Fruit fly (Drosophila melanogaster): ENCODE data around the gene CG9356.

The CG9356 gene

DNA sequence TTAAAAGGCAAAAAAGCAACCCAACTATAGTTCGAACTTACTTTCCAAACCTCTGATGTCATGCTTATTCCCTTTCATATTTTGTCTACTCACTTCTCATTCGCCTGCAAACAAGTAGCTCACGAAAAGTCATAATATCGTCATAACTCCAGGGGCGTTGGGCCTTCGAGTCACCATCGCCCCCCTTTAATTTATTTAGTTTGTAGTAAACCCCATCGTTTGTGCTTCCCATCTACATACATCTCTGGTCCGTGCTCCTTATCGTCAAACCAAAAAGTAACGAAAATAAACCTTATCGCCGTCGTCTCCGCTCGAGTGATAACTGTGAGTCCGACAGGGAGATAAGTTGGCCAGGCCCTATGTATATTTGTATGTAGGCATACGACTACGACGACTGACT lies 24.9 kb upstream of the CG9356 start (continued):
- TF ChIP-seq pzg (GFP tag; optimal IDR thresholded peaks at IDR 0.05) (peak; percentile 15), Poxn (GFP tag; IDR thresholded peaks at IDR 0.05) (no peak), Opbp (GFP tag; IDR thresholded peaks at IDR 0.05; ENCODE audit: partially characterized antibody) (no peak), CG14014 (GFP tag; IDR thresholded peaks at IDR 0.05) (peak; percentile 79), CG9609 (GFP tag; optimal IDR thresholded peaks at IDR 0.05) (peak; percentile 63), CG8290 (GFP tag; optimal IDR thresholded peaks at IDR 0.05) (peak; percentile 34), CG8290 (tag; optimal IDR thresholded peaks at IDR 0.05) (peak in 1 of 2 experiments; percentile 95), sqz (GFP tag; optimal IDR thresholded peaks at IDR 0.05) (peak; percentile 14), ranshi (GFP tag; IDR thresholded peaks at IDR 0.05) (0 out of 2 replicates have a peak, but pooled peaks have one; percentile 35), Fer2 (tag; optimal IDR thresholded peaks at IDR 0.05) (peak; percentile 49), gro (GFP tag; optimal IDR thresholded peaks at IDR 0.05) (peak; percentile 69), grau (tag; optimal IDR thresholded peaks at IDR 0.05) (peak; percentile 78), fd102C (GFP tag; optimal IDR thresholded peaks at IDR 0.05) (no peak), CG42726 (GFP tag; IDR thresholded peaks at IDR 0.05; ENCODE audit: partially characterized antibody) (no peak), CG4328 (GFP tag; optimal IDR thresholded peaks at IDR 0.05) (peak; percentile 32), nom (GFP tag; optimal IDR thresholded peaks at IDR 0.05) (peak; percentile 4), lmd (GFP tag; IDR thresholded peaks at IDR 0.05) (peak; percentile 67; the same call in 1 of the 2 replicates), row (GFP tag; IDR thresholded peaks at IDR 0.05) (peak; percentile 89), CoRest (tag; optimal IDR thresholded peaks at IDR 0.05) (peak; percentile 74), CG10462 (GFP tag; optimal IDR thresholded peaks at IDR 0.05) (no peak), CG34422 (GFP tag; IDR thresholded peaks at IDR 0.05) (peak; percentile 60; the same call in 1 of the 3 replicates), CG5245 (GFP tag; optimal IDR thresholded peaks at IDR 0.05) (peak; percentile 31), seq (GFP tag; IDR thresholded peaks at IDR 0.05) (peak; percentile 68), CG11504 (tag; optimal IDR thresholded peaks at IDR 0.05) (peak; percentile 70), tin (GFP tag; optimal IDR thresholded peaks at IDR 0.05) (peak; percentile 39), CG2678 (tag; optimal IDR thresholded peaks at IDR 0.05) (peak; percentile 84), danr (GFP tag; IDR thresholded peaks at IDR 0.05) (no peak), dpn (GFP tag; optimal IDR thresholded peaks at IDR 0.05) (peak; percentile 63 to 72), Med (GFP tag) (peak; percentile 97), Sox100B (GFP tag; optimal IDR thresholded peaks at IDR 0.05) (no peak), CG10209 (GFP tag; optimal IDR thresholded peaks at IDR 0.05) (peak; percentile 42), cg (GFP tag; optimal IDR thresholded peaks at IDR 0.05) (no peak), cas (GFP tag; IDR thresholded peaks at IDR 0.05) (peak; percentile 47; the same call in 1 of the 2 replicates), CG17829 (tag; optimal IDR thresholded peaks at IDR 0.05) (peak; percentile 53), Jarid2 (GFP tag; optimal IDR thresholded peaks at IDR 0.05) (no peak), bsh (GFP tag; optimal IDR thresholded peaks at IDR 0.05) (peak in 1 of 2 experiments; percentile 65), Dip3 (GFP tag; optimal IDR thresholded peaks at IDR 0.05) (peak; percentile 66), Fer3 (tag; optimal IDR thresholded peaks at IDR 0.05) (peak; percentile 86), Bteb2 (GFP tag; optimal IDR thresholded peaks at IDR 0.05) (peak; percentile 58), Doc2 (GFP tag; IDR thresholded peaks at IDR 0.05) (no peak), CG14050 (GFP tag; IDR thresholded peaks at IDR 0.05) (peak; percentile 39; the same call in 1 of the 3 replicates), CG32532 (GFP tag; IDR thresholded peaks at IDR 0.05) (peak; percentile 73), CG6689 (GFP tag; IDR thresholded peaks at IDR 0.05) (no peak), ERR (GFP tag; optimal IDR thresholded peaks at IDR 0.05) (peak; percentile 72), fru (optimal IDR thresholded peaks at IDR 0.05) (no peak), sug (tag; optimal IDR thresholded peaks at IDR 0.05) (peak; percentile 91), hbn (GFP tag; IDR thresholded peaks at IDR 0.05; ENCODE audit: partially characterized antibody) (no peak), slou (GFP tag; optimal IDR thresholded peaks at IDR 0.05) (no peak), corto (GFP tag; optimal IDR thresholded peaks at IDR 0.05) (peak; percentile 63), Camta (GFP tag; optimal IDR thresholded peaks at IDR 0.05) (peak; percentile 31), CG15011 (GFP tag; optimal IDR thresholded peaks at IDR 0.05) (peak; percentile 61)

Measured in whole organism, embryonic.